Worm (Caenorhabditis elegans) whole organism, L3 larva: ENCODE results near the gene AC7.3.
A peak's percentile ranks its signal among the peaks of the same experiment; 100 is the strongest.
"Not testable (repeated sequence)": the region's sequence is repeated elsewhere in the genome, so short reads cannot be mapped to it uniquely, and the experiment has no call there.

Experiments used
- ZK546.5 ChIP-seq: sonication (generic microtip); optimal IDR thresholded peaks from 2 replicates; lab custom pipeline; 2017; ENCODE audit warnings: missing biosample characterization, missing genetic modification characterization
- aly-2 ChIP-seq: fragments of 150-350 bp; optimal IDR thresholded peaks from 2 replicates; lab custom pipeline; 2014; ENCODE audit warnings: missing biosample characterization, missing genetic modification characterization
- ama-1 ChIP-seq: fragments of 150-350 bp; optimal IDR thresholded peaks from 2 replicates; lab custom pipeline; 2018
- ceh-16 ChIP-seq: sonication (generic microtip); optimal IDR thresholded peaks from 2 replicates; lab custom pipeline; 2017; ENCODE audit warnings: missing biosample characterization, missing genetic modification characterization
- daf-12 ChIP-seq: fragments of 150-350 bp; optimal IDR thresholded peaks from 2 replicates; lab custom pipeline; 2014; ENCODE audit warnings: missing biosample characterization, missing genetic modification reagents, missing genetic modification characterization
- elt-2 ChIP-seq: sonication (generic microtip); optimal IDR thresholded peaks from 2 replicates; lab custom pipeline; 2016; ENCODE audit warnings: missing genetic modification reagents, mild to moderate bottlenecking, missing genetic modification characterization, missing compliant biosample characterization
- elt-3 ChIP-seq, 3 experiments: fragments of 150-350 bp in 1 of 3; sonication (generic microtip) in 2 of 3; optimal IDR thresholded peaks; 2 replicates in 2 of 3; 4 replicates in 1 of 3; lab custom pipeline; 2014 to 2017; ENCODE audit warnings: missing biosample characterization in 3 of 3, missing genetic modification characterization in 3 of 3
- eor-1 ChIP-seq, 2 experiments: fragments of 150-350 bp; optimal IDR thresholded peaks; 2 replicates each; lab custom pipeline; 2014 to 2018; ENCODE audit warnings: missing biosample characterization in 2 of 2, missing genetic modification characterization in 2 of 2
- fos-1 ChIP-seq: fragments of 150-350 bp; optimal IDR thresholded peaks from 2 replicates; lab custom pipeline; 2014; ENCODE audit warnings: missing biosample characterization, missing genetic modification characterization
- hmg-11 ChIP-seq: sonication (generic microtip); optimal IDR thresholded peaks from 2 replicates; lab custom pipeline; 2016; ENCODE audit warnings: missing genetic modification characterization, missing compliant biosample characterization
- jun-1 ChIP-seq: fragments of 150-350 bp; optimal IDR thresholded peaks from 2 replicates; lab custom pipeline; 2014; ENCODE audit warnings: missing biosample characterization, missing genetic modification reagents, missing genetic modification characterization
- lin-15B ChIP-seq: fragments of 150-350 bp; optimal IDR thresholded peaks from 2 replicates; lab custom pipeline; 2014; ENCODE audit warnings: missing biosample characterization, missing genetic modification characterization
- lin-39 ChIP-seq: fragments of 150-350 bp; optimal IDR thresholded peaks from 2 replicates; lab custom pipeline; 2018; ENCODE audit warnings: missing biosample characterization, missing genetic modification reagents, missing genetic modification characterization
- mdl-1 ChIP-seq: fragments of 150-350 bp; optimal IDR thresholded peaks from 2 replicates; lab custom pipeline; 2014; ENCODE audit warnings: missing biosample characterization, missing genetic modification characterization
- mml-1 ChIP-seq: fragments of 150-350 bp; sonication (generic microtip); optimal IDR thresholded peaks from 3 replicates; lab custom pipeline; 2014; ENCODE audit warnings: missing biosample characterization, missing genetic modification characterization
- nfya-1 ChIP-seq: sonication (generic microtip); optimal IDR thresholded peaks from 2 replicates; lab custom pipeline; 2017; ENCODE audit warnings: missing genetic modification characterization, mild to moderate bottlenecking, missing compliant biosample characterization, antibody characterized with exemption, moderate library complexity; ENCODE audit not compliant: insufficient read depth
- nhr-11 ChIP-seq: fragments of 150-350 bp; optimal IDR thresholded peaks from 2 replicates; lab custom pipeline; 2014; ENCODE audit warnings: missing biosample characterization, missing genetic modification characterization
- nhr-12 ChIP-seq: fragments of 150-350 bp; optimal IDR thresholded peaks from 2 replicates; lab custom pipeline; 2014; ENCODE audit warnings: missing biosample characterization, missing genetic modification characterization
- nhr-23 ChIP-seq: fragments of 150-350 bp; optimal IDR thresholded peaks from 2 replicates; lab custom pipeline; 2014; ENCODE audit warnings: missing biosample characterization, missing genetic modification reagents, missing genetic modification characterization
- nhr-25 ChIP-seq: sonication (generic microtip); optimal IDR thresholded peaks from 2 replicates; lab custom pipeline; 2017; ENCODE audit warnings: missing biosample characterization, missing genetic modification characterization
- nhr-43 ChIP-seq: sonication (generic microtip); optimal IDR thresholded peaks from 2 replicates; lab custom pipeline; 2016; ENCODE audit warnings: mild to moderate bottlenecking, missing genetic modification characterization, missing compliant biosample characterization; ENCODE audit not compliant: poor library complexity, severe bottlenecking
- nhr-77 ChIP-seq: fragments of 150-350 bp; optimal IDR thresholded peaks from 2 replicates; lab custom pipeline; 2014; ENCODE audit warnings: missing biosample characterization, missing genetic modification characterization
- pha-4 ChIP-seq: fragments of 150-350 bp; optimal IDR thresholded peaks from 2 replicates; lab custom pipeline; 2014; ENCODE audit warnings: missing biosample characterization, missing genetic modification reagents, missing genetic modification characterization
- snpc-4 ChIP-seq: fragments of 150-350 bp; optimal IDR thresholded peaks from 2 replicates; lab custom pipeline; 2014; ENCODE audit warnings: missing biosample characterization, missing genetic modification characterization
- tbx-2 ChIP-seq: sonication (generic microtip); optimal IDR thresholded peaks from 2 replicates; lab custom pipeline; 2016; ENCODE audit warnings: mild to moderate bottlenecking, missing genetic modification characterization, missing compliant biosample characterization
- unc-62 ChIP-seq: fragments of 150-350 bp; sonication (generic microtip); optimal IDR thresholded peaks from 4 replicates; lab custom pipeline; 2014; ENCODE audit warnings: missing biosample characterization, missing genetic modification reagents, missing genetic modification characterization
- ztf-11 ChIP-seq: fragments of 150-350 bp; optimal IDR thresholded peaks from 2 replicates; lab custom pipeline; 2014; ENCODE audit warnings: missing biosample characterization, missing genetic modification characterization

The AC7.3 gene

DNA sequence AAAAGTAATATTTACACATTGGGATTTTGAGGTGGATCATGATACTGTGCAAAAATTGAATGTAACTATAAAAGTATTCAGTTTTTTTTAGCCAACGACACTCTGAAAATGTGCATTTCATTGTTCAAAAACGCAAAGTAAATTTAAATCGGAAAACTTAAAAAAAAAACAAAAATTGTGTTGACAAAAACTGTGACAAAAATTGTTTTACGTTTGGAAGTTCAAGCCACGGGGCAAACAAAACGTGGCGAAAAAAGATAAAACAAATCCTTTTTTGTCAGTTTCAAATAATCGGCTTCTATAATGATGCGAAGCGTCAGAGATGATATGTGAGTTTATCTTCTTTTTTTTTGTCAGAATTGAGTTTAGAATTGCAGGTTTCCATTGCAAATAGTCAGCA lies at the start of gene AC7.3:
TSS of gene AC7.3 (plus strand) at position 301 of the 400 bp plus-strand sequence.
- TF ChIP-seq ztf-11 (tag; lab: Kevin White, UChicago) (no peak), elt-2 (tag; lab: Kevin White, UChicago) (no peak), pha-4 (tag; lab: Kevin White, UChicago) (no peak), ceh-16 (tag; lab: Kevin White, UChicago) (no peak), eor-1 (tag; optimal IDR thresholded peaks at IDR 0.05; lab: Kevin White, UChicago) (no peak), nhr-11 (tag; lab: Kevin White, UChicago) (no peak), mml-1 (no peak), lin-39 (no peak), nhr-12 (no peak), hmg-11 (tag; lab: Kevin White, UChicago) (no peak), jun-1 (tag; lab: Kevin White, UChicago) (no peak), fos-1 (tag; lab: Kevin White, UChicago) (no peak)

DNA sequence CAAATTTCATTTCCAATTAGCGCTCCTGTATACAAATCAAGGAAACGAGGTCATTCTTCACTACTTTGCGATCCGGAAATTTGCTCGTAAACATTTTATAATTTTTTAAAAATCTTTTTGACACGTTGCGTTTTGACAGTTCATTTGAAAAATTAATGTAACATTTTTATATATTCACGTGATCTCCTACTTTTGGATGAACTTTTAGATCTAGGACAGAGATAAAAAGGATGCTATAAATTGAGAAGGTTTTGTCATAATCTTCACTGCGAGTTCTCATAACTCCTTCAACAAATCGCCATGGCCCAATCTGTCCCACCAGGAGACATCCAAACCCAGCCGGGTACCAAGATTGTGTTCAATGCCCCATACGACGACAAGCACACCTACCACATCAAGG lies 49.4 kb upstream of the AC7.3 start, which contains the start of gene msp-57:
TSS of gene msp-57 (plus strand) at position 301 of the 400 bp plus-strand sequence.
- not testable (repeated sequence) for TF ChIP-seq snpc-4, ztf-11, mdl-1 (tag; lab: Kevin White, UChicago)

DNA sequence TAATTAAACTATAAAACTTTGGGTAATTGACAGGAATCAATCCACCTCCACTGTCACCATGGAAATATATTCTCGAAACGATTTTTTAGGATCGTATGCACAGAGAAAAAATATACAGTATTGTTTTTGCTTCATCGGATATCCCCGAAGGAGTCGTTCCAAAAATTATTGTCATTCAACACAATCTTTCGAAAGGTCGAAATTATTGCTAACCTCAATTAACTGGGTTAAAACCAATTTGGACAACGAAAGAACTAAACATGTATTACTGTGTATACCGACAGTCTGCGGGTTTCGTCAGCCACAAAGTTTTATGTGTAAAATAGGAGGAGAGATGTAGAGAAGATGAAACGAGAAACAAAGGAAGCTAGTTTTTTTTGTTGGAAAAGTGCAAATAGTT lies 48.3 kb upstream of the AC7.3 start:
- TF ChIP-seq nhr-25 (tag; lab: Kevin White, UChicago) (peak; percentile 40), nfya-1 (peak; percentile 24), snpc-4 (tag; lab: Kevin White, UChicago) (peak; percentile 95), ama-1 (lab: Kevin White, UChicago) (peak; percentile 22), nhr-23 (tag; lab: Kevin White, UChicago) (peak; percentile 32), nhr-43 (no peak), nhr-77 (tag; lab: Kevin White, UChicago) (no peak), elt-2 (tag; lab: Kevin White, UChicago) (no peak)

DNA sequence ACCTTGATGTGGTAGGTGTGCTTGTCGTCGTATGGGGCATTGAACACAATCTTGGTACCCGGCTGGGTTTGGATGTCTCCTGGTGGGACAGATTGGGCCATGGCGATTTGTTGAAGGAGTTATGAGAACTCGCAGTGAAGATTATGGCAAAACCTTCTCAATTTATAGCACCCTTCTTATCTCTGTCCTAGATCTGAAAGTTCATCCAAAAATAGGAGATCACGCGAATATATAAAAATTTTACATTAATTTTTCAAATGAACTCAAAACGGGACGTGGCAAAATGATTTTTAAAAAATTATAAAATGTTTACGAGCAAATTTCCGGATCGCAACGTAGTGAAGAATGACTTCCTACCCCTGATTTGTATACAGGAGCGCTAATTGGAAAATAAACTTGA lies 46.7 kb upstream of the AC7.3 start, which contains the start of gene msp-53:
TSS of gene msp-53 (minus strand) at position 101 of the 400 bp plus-strand sequence.
- TF ChIP-seq daf-12 (tag; lab: Kevin White, UChicago); aly-2 (tag; lab: Kevin White, UChicago); elt-3 (tag; optimal IDR thresholded peaks at IDR 0.05; lab: Kevin White, UChicago): not testable (repeated sequence)

DNA sequence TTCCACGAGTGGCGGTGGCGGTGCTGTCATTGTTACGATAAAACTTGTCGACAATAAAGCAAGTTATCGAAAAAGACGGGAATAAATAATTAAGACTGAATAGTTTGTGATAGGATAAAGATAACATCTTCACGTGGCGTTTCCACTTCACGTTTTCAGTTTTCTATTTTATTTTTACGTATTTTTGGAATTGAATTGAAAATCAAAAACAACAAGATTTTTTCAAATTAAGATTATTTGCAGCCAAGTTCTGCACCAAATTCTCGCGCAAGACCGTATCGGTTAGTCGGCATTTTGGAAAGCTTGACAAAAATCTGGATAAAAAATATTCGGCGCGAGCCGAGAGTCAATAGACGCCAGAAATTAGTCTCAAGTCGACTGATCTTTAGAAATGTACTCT lies 44.7 kb upstream of the AC7.3 start, which contains the start of gene ttbk-2.2:
TSS of gene ttbk-2.2 (minus strand) at position 101 of the 400 bp plus-strand sequence.
- not testable (repeated sequence) for TF ChIP-seq ZK546.5; hmg-11 (tag; lab: Kevin White, UChicago); elt-3 (tag; optimal IDR thresholded peaks at IDR 0.05; lab: Kevin White, UChicago)
- TF ChIP-seq, all 47 proteins: peak for 0; not testable (repeated sequence) for 47

DNA sequence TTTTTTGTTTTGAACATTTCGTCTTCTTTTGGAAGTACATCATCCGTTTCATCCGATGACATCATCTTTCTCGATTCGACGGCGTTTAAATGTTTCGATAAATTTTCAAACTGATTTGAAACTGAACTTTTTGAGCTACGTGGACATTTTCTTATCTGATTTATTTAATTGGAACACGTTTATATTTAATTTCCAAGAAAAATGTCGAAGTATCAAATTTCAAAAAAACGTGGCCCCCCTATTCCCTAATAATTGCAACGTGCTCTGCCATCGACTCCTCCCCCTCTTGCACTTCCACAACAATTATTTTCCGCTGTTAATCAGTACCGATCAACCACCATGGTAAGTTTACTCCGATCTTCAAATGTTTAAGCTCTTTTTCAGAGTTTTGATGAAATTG lies 43.1 kb upstream of the AC7.3 start, which contains the start of the genes R13H9.6 and rmd-6:
TSS of gene R13H9.6 (minus strand) at position 101 of the 400 bp plus-strand sequence.
TSS of gene rmd-6 (plus strand) at position 305 of the 400 bp plus-strand sequence.
- TF ChIP-seq lin-15B; elt-3 (tag; optimal IDR thresholded peaks at IDR 0.05; lab: Kevin White, UChicago); aly-2 (tag; lab: Kevin White, UChicago): not testable (repeated sequence)

DNA sequence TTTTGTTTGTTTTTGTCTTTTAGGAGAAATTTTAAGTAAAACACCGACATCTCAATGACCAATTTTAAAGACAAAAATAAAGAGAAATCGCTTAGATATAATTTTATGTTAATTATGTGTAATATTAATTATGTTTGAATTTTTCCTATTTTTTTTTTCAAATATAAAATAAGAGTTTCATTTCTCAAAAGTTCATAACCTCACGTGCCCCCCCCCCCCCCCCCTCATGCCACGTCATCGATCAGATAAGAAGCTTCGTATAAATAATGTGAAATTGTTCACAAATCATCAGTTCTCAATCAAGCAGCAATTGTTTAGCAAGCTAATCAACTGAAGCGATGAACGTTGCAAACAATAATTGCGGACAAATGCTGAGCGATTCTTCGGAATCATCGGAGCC lies 41.0 kb upstream of the AC7.3 start, which contains the start of gene C02B10.6:
TSS of gene C02B10.6 (plus strand) at position 301 of the 400 bp plus-strand sequence.
- TF ChIP-seq tbx-2; unc-62 (GFP tag; lab: Kevin White, UChicago); elt-2 (tag; lab: Kevin White, UChicago): not testable (repeated sequence)
- TF ChIP-seq, all 47 proteins: peak for 0; not testable (repeated sequence) for 47
